Fruit fly (Drosophila melanogaster) ovary, adult (tissue): ENCODE data around the gene Exn.

Experiments used
- CG17801 ChIP-seq: fragments of 200-800 bp; optimal IDR thresholded peaks from 2 replicates; lab custom pipeline; 2019; ENCODE audit warnings: missing biosample characterization, mild to moderate bottlenecking, missing genetic modification characterization, moderate library complexity; ENCODE audit not compliant: partially characterized antibody

Exn gene

dm6 chr3L:17008911-17009364, 39.1 kb downstream of the Exn start:
- no peak for TF ChIP-seq CG17801 (GFP tag; lab: Kevin White, UChicago)

dm6 chr3L:17009715-17010491, 40.1 kb downstream of the Exn start:
- peak; percentile 82 for TF ChIP-seq CG17801 (GFP tag; lab: Kevin White, UChicago)

dm6 chr3L:17010492-17011303, 40.9 kb downstream of the Exn start:
- TF ChIP-seq CG17801 (GFP tag; lab: Kevin White, UChicago): no peak

- no peak for TF ChIP-seq CG17801 (GFP tag; lab: Kevin White, UChicago)
Observed at dm6 chr3L:17011351-17012016, 41.7 kb downstream of the Exn start.

- TF ChIP-seq CG17801 (GFP tag; lab: Kevin White, UChicago): peak; percentile 51
Observed at dm6 chr3L:17012017-17012719, 42.4 kb downstream of the Exn start, which contains the start of gene CG3764. CG3764 (minus strand) TSS chr3L:17012565.

- TF ChIP-seq CG17801 (GFP tag; lab: Kevin White, UChicago): no peak
Observed at dm6 chr3L:17015663-17016575, 46.1 kb downstream of the Exn start, which contains the start of the genes CG6664 and CG7728. CG6664 (minus strand) TSS chr3L:17016180. CG7728 (plus strand) TSS chr3L:17016536.

dm6 chr3L:17016576-17016917, 46.7 kb downstream of the Exn start:
- no peak for TF ChIP-seq CG17801 (GFP tag; lab: Kevin White, UChicago)

dm6 chr3L:17022756-17023155, 52.9 kb downstream of the Exn start, which contains the start of gene CG6652:
CG6652 (minus strand) TSS chr3L:17022856.
- TF ChIP-seq CG17801 (GFP tag; lab: Kevin White, UChicago): no peak

- no peak for TF ChIP-seq CG17801 (GFP tag; lab: Kevin White, UChicago)
Observed at dm6 chr3L:17023641-17024040, 53.8 kb downstream of the Exn start, which contains the start of gene a10. a10 (minus strand) TSS chr3L:17023741.

dm6 chr3L:17024095-17024639, 54.4 kb downstream of the Exn start, which contains the start of gene Fit2:
Fit2 (plus strand) TSS chr3L:17024328.
- TF ChIP-seq CG17801 (GFP tag; lab: Kevin White, UChicago): no peak

- no peak for TF ChIP-seq CG17801 (GFP tag; lab: Kevin White, UChicago)
Observed at dm6 chr3L:17027310-17027709, 57.5 kb downstream of the Exn start, which contains the start of gene CG7730. CG7730 (plus strand) TSS chr3L:17027515.

dm6 chr3L:17031971-17032370, 62.2 kb downstream of the Exn start, which contains the start of gene Ilp8:
Ilp8 (minus strand) TSS chr3L:17032080.
- no peak for TF ChIP-seq CG17801 (GFP tag; lab: Kevin White, UChicago)

- TF ChIP-seq CG17801 (GFP tag; lab: Kevin White, UChicago): no peak
Observed at dm6 chr3L:17033309-17033708, 63.5 kb downstream of the Exn start.
